Fruit fly (Drosophila melanogaster) whole organism, embryonic: ENCODE data around the gene cnir.
A peak's percentile ranks its signal among the peaks of the same experiment; 100 is the strongest.

ENCODE experiments used
- CG11456 ChIP-seq: fragments of 200-800 bp; sonication (Bioruptor generic); IDR thresholded peaks from 3 replicates; pipeline ENCODE4 v1.3.6; 2022; ENCODE audit warnings: missing biosample characterization, missing genetic modification characterization
- CG12236 ChIP-seq: fragments of 200-800 bp; sonication (Bioruptor generic); optimal IDR thresholded peaks from 2 replicates; lab custom pipeline; 2016; ENCODE audit warnings: missing biosample characterization, missing genetic modification characterization
- CG12942 ChIP-seq: fragments of 200-800 bp; sonication (Bioruptor generic); optimal IDR thresholded peaks from 3 replicates; lab custom pipeline; 2016; ENCODE audit warnings: missing biosample characterization, missing genetic modification characterization
- CG15514 ChIP-seq: fragments of 200-800 bp; sonication (Bioruptor generic); optimal IDR thresholded peaks from 3 replicates; lab custom pipeline; 2017; ENCODE audit warnings: missing biosample characterization, missing genetic modification characterization, mild to moderate bottlenecking, moderate library complexity, missing genetic modification reagents
- CG17568 ChIP-seq: fragments of 200-800 bp; sonication (Bioruptor generic); optimal IDR thresholded peaks from 2 replicates; lab custom pipeline; 2018; ENCODE audit warnings: missing biosample characterization, mild to moderate bottlenecking, missing genetic modification characterization, moderate library complexity
- CG18011 ChIP-seq: fragments of 200-800 bp; sonication (Bioruptor generic); optimal IDR thresholded peaks from 2 replicates; lab custom pipeline; 2017; ENCODE audit warnings: missing biosample characterization, missing genetic modification characterization, mild to moderate bottlenecking, moderate library complexity, missing genotype
- CG2712 ChIP-seq: fragments of 200-800 bp; optimal IDR thresholded peaks from 3 replicates; lab custom pipeline; 2019; ENCODE audit warnings: missing biosample characterization, mild to moderate bottlenecking, missing genetic modification characterization, moderate library complexity
- CG30403 ChIP-seq: fragments of 200-800 bp; sonication (Bioruptor generic); optimal IDR thresholded peaks from 3 replicates; lab custom pipeline; 2016; ENCODE audit warnings: missing biosample characterization, missing genetic modification characterization
- CG32767 ChIP-seq: fragments of 200-800 bp; sonication (Bioruptor generic); IDR thresholded peaks from 2 replicates; pipeline ENCODE4 v1.3.6; 2022; ENCODE audit warnings: missing biosample characterization, missing genetic modification characterization
- CG3847 ChIP-seq: fragments of 200-800 bp; sonication (Bioruptor generic); IDR thresholded peaks from 2 replicates; pipeline ENCODE4 v1.3.6; 2022; ENCODE audit warnings: missing biosample characterization, missing genetic modification characterization
- CG4360 ChIP-seq: fragments of 200-800 bp; sonication (Bioruptor generic); IDR thresholded peaks from 2 replicates; pipeline ENCODE4 v1.3.6; 2022; ENCODE audit warnings: missing biosample characterization, missing genetic modification characterization
- CG4424 ChIP-seq: fragments of 200-800 bp; sonication (Bioruptor generic); optimal IDR thresholded peaks from 3 replicates; lab custom pipeline; 2016; ENCODE audit warnings: missing biosample characterization, missing genetic modification characterization
- CG5245 ChIP-seq: fragments of 200-800 bp; sonication (Bioruptor generic); optimal IDR thresholded peaks from 3 replicates; lab custom pipeline; 2016; ENCODE audit warnings: missing biosample characterization, missing genetic modification characterization
- CG6765 ChIP-seq: fragments of 200-800 bp; sonication (Bioruptor generic); optimal IDR thresholded peaks from 3 replicates; lab custom pipeline; 2017; ENCODE audit warnings: missing biosample characterization, mild to moderate bottlenecking, missing genetic modification characterization
- CG6791 ChIP-seq: fragments of 200-800 bp; sonication (Bioruptor generic); IDR thresholded peaks from 3 replicates; pipeline ENCODE4 v1.3.6; 2022; ENCODE audit warnings: missing biosample characterization, missing genetic modification characterization; ENCODE audit not compliant: partially characterized antibody
- CG9437 ChIP-seq: fragments of 200-800 bp; sonication (Bioruptor generic); optimal IDR thresholded peaks from 2 replicates; lab custom pipeline; 2018; ENCODE audit warnings: missing biosample characterization, mild to moderate bottlenecking, missing genetic modification characterization
- CHES-1-like ChIP-seq: fragments of 200-800 bp; sonication (Bioruptor generic); optimal IDR thresholded peaks from 2 replicates; lab custom pipeline; 2016; ENCODE audit warnings: missing biosample characterization, missing genetic modification characterization
- Dbx ChIP-seq: fragments of 200-800 bp; sonication (Bioruptor generic); IDR thresholded peaks from 3 replicates; pipeline ENCODE4 v1.3.6; 2022; ENCODE audit warnings: missing biosample characterization, missing genetic modification characterization
- Deaf1 ChIP-seq: fragments of 200-800 bp; optimal IDR thresholded peaks from 3 replicates; lab custom pipeline; 2019; ENCODE audit warnings: missing biosample characterization, mild to moderate bottlenecking, missing genetic modification characterization, moderate library complexity
- Dfd ChIP-seq, 2 experiments: fragments of >200 bp; optimal IDR thresholded peaks; 2 replicates each; lab custom pipeline; 2017; ENCODE audit warnings: missing biosample characterization in 2 of 2, missing genetic modification characterization in 2 of 2
- HHEX ChIP-seq: fragments of 200-800 bp; sonication (Bioruptor generic); optimal IDR thresholded peaks from 3 replicates; lab custom pipeline; 2017; ENCODE audit warnings: missing biosample characterization, mild to moderate bottlenecking, missing genetic modification characterization, missing genetic modification reagents
- HLHmδ ChIP-seq: fragments of 200-800 bp; sonication (Bioruptor generic); optimal IDR thresholded peaks from 2 replicates; lab custom pipeline; 2018; ENCODE audit warnings: missing biosample characterization, mild to moderate bottlenecking, missing genetic modification characterization, moderate library complexity
- Jarid2 ChIP-seq: fragments of 200-800 bp; sonication (Bioruptor generic); optimal IDR thresholded peaks from 3 replicates; lab custom pipeline; 2017; ENCODE audit warnings: mild to moderate bottlenecking, missing biosample characterization, missing genetic modification reagents, missing genetic modification characterization
- Kr ChIP-seq: fragments of 200-800 bp; sonication (Bioruptor generic); optimal IDR thresholded peaks from 2 replicates; lab custom pipeline; 2017; ENCODE audit warnings: missing biosample characterization, mild to moderate bottlenecking, missing genetic modification characterization
- MBD-R2 ChIP-seq: fragments of 200-800 bp; sonication (Bioruptor generic); IDR thresholded peaks from 2 replicates; pipeline ENCODE4 v1.3.6; 2022; ENCODE audit warnings: missing biosample characterization, missing genetic modification characterization
- Max ChIP-seq: fragments of 200-800 bp; sonication (Bioruptor generic); optimal IDR thresholded peaks from 2 replicates; lab custom pipeline; 2016; ENCODE audit warnings: missing biosample characterization, mild to moderate bottlenecking, missing genetic modification characterization
- Meics ChIP-seq: fragments of 200-800 bp; sonication (Bioruptor generic); optimal IDR thresholded peaks from 2 replicates; lab custom pipeline; 2017; ENCODE audit warnings: missing biosample characterization, mild to moderate bottlenecking, missing genetic modification characterization
- Ravus ChIP-seq: fragments of 200-800 bp; sonication (Bioruptor generic); IDR thresholded peaks from 2 replicates; pipeline ENCODE4 v1.3.6; 2022; ENCODE audit warnings: missing biosample characterization, missing genetic modification characterization
- Scr ChIP-seq: fragments of 200-800 bp; sonication (Bioruptor generic); IDR thresholded peaks from 2 replicates; pipeline ENCODE4 v1.3.6; 2022; ENCODE audit warnings: missing biosample characterization, missing genetic modification characterization; ENCODE audit not compliant: partially characterized antibody
- Sox100B ChIP-seq: fragments of 200-800 bp; sonication (Bioruptor generic); optimal IDR thresholded peaks from 3 replicates; lab custom pipeline; 2018; ENCODE audit warnings: missing biosample characterization, mild to moderate bottlenecking, missing genetic modification characterization
- Sox102F ChIP-seq: fragments of 200-800 bp; sonication (Bioruptor generic); optimal IDR thresholded peaks from 2 replicates; lab custom pipeline; 2018; ENCODE audit warnings: missing biosample characterization, mild to moderate bottlenecking, missing genetic modification characterization, moderate library complexity
- bbx ChIP-seq: fragments of 200-800 bp; sonication (Bioruptor generic); IDR thresholded peaks from 2 replicates; pipeline ENCODE4 v1.3.6; 2022; ENCODE audit warnings: missing biosample characterization, missing genetic modification characterization; ENCODE audit not compliant: partially characterized antibody
- btn ChIP-seq: fragments of 200-800 bp; sonication (Bioruptor generic); optimal IDR thresholded peaks from 2 replicates; lab custom pipeline; 2016; ENCODE audit warnings: missing biosample characterization, missing genetic modification characterization
- crp ChIP-seq, 2 experiments: fragments of 200-800 bp; sonication (Bioruptor generic); optimal IDR thresholded peaks; 2 replicates in 1 of 2; 3 replicates in 1 of 2; lab custom pipeline; 2017; ENCODE audit warnings: missing biosample characterization in 2 of 2, missing genetic modification characterization in 2 of 2, mild to moderate bottlenecking in 1 of 2, moderate library complexity in 1 of 2
- fd3F ChIP-seq: fragments of 200-800 bp; sonication (Bioruptor generic); optimal IDR thresholded peaks from 2 replicates; lab custom pipeline; 2018; ENCODE audit warnings: missing biosample characterization, mild to moderate bottlenecking, missing genetic modification characterization, moderate library complexity
- grau ChIP-seq: fragments of 200-800 bp; optimal IDR thresholded peaks from 3 replicates; lab custom pipeline; 2019; ENCODE audit warnings: missing biosample characterization, mild to moderate bottlenecking, missing genetic modification characterization, moderate library complexity
- insv ChIP-seq, 2 experiments: fragments of 200-800 bp; sonication (Bioruptor generic); optimal IDR thresholded peaks; 3 replicates each; lab custom pipeline; 2016 to 2018; ENCODE audit warnings: missing biosample characterization in 2 of 2, missing genetic modification characterization in 2 of 2
- knrl ChIP-seq: fragments of 200-800 bp; sonication (Bioruptor generic); IDR thresholded peaks from 3 replicates; pipeline ENCODE4 v1.3.6; 2022; ENCODE audit warnings: missing biosample characterization, missing genetic modification characterization; ENCODE audit not compliant: partially characterized antibody
- lmd ChIP-seq: fragments of 200-800 bp; sonication (Bioruptor generic); IDR thresholded peaks from 2 replicates; pipeline ENCODE4 v1.3.6; 2022; ENCODE audit warnings: missing biosample characterization, missing genetic modification characterization
- nom ChIP-seq: fragments of 200-800 bp; sonication (Bioruptor generic); optimal IDR thresholded peaks from 2 replicates; lab custom pipeline; 2017; ENCODE audit warnings: missing biosample characterization, missing genetic modification characterization, mild to moderate bottlenecking, moderate library complexity, missing genetic modification reagents
- psq ChIP-seq: fragments of 200-800 bp; sonication (Bioruptor generic); optimal IDR thresholded peaks from 2 replicates; lab custom pipeline; 2017; ENCODE audit warnings: missing biosample characterization, missing genetic modification characterization
- ranshi ChIP-seq: fragments of 200-800 bp; sonication (Bioruptor generic); IDR thresholded peaks from 2 replicates; pipeline ENCODE4 v1.3.6; 2022; ENCODE audit warnings: missing biosample characterization, missing genetic modification characterization
- ro ChIP-seq: fragments of 200-800 bp; sonication (Bioruptor generic); IDR thresholded peaks from 2 replicates; pipeline ENCODE4 v1.3.6; 2022; ENCODE audit warnings: missing biosample characterization, missing genetic modification characterization
- salm ChIP-seq: fragments of 200-800 bp; sonication (Bioruptor generic); optimal IDR thresholded peaks from 2 replicates; lab custom pipeline; 2018; ENCODE audit warnings: missing biosample characterization, mild to moderate bottlenecking, missing genetic modification characterization
- scrt ChIP-seq: fragments of 200-800 bp; sonication (Bioruptor generic); optimal IDR thresholded peaks from 2 replicates; lab custom pipeline; 2018; ENCODE audit warnings: missing biosample characterization, mild to moderate bottlenecking, missing genetic modification characterization, moderate library complexity
- tll ChIP-seq, 2 experiments: fragments of 200-800 bp in 1 of 2; fragments of >200 bp in 1 of 2; sonication (Bioruptor generic) in 1 of 2; optimal IDR thresholded peaks; 2 replicates each; lab custom pipeline; 2017 to 2019; ENCODE audit warnings: missing biosample characterization in 2 of 2, missing genetic modification characterization in 2 of 2, mild to moderate bottlenecking in 1 of 2, moderate library complexity in 1 of 2
- unc-4 ChIP-seq: fragments of 200-800 bp; sonication (Bioruptor generic); IDR thresholded peaks from 2 replicates; pipeline ENCODE4 v1.3.6; 2022; ENCODE audit warnings: missing biosample characterization, missing genetic modification characterization; ENCODE audit not compliant: partially characterized antibody
- vnd ChIP-seq: fragments of 200-800 bp; sonication (Bioruptor generic); IDR thresholded peaks from 3 replicates; pipeline ENCODE4 v1.3.6; 2022; ENCODE audit warnings: missing biosample characterization, missing genetic modification characterization; ENCODE audit not compliant: partially characterized antibody
- yki ChIP-seq: fragments of >200 bp; optimal IDR thresholded peaks from 3 replicates; lab custom pipeline; 2018

The cnir gene

dm6 chr2L:3037153-3037579, 2.4 kb downstream of the cnir start, which contains the start of the genes CG17260 and SerRS (continued):
- TF ChIP-seq lmd (GFP tag; lab: Robert Waterston, UW) (peak; percentile 96), CG17568 (no peak), Max (GFP tag; lab: Kevin White, UChicago) (peak; percentile 97), Meics (peak; percentile 100), MBD-R2 (peak; percentile 98), btn (GFP tag; lab: Kevin White, UChicago) (peak; percentile 60), Scr (GFP tag; lab: Robert Waterston, UW) (peak; percentile 67), CG12236 (GFP tag; lab: Kevin White, UChicago) (peak; percentile 71), CG9437 (GFP tag; lab: Kevin White, UChicago) (peak; percentile 87), crp (GFP tag; optimal IDR thresholded peaks at IDR 0.05; lab: Kevin White, UChicago) (peak; percentile 76 to 96), bbx (GFP tag; lab: Robert Waterston, UW) (no peak), CG6765 (GFP tag; lab: Kevin White, UChicago) (peak; percentile 82), unc-4 (GFP tag; lab: Robert Waterston, UW) (peak; percentile 56), Sox100B (GFP tag; lab: Kevin White, UChicago) (no peak), insv (GFP tag; optimal IDR thresholded peaks at IDR 0.05; lab: Kevin White, UChicago) (peak in 1 of 2 experiments; percentile 78), Deaf1 (tag; lab: Kevin White, UChicago) (peak; percentile 81), Sox102F (GFP tag; lab: Kevin White, UChicago) (peak; percentile 93), CG3847 (peak; percentile 95), psq (GFP tag; lab: Kevin White, UChicago) (peak; percentile 90), salm (tag; lab: Kevin White, UChicago) (peak; percentile 76), Dbx (GFP tag; lab: Robert Waterston, UW) (peak; percentile 95), grau (tag; lab: Kevin White, UChicago) (peak; percentile 92), HLHmδ (GFP tag; lab: Kevin White, UChicago) (no peak), yki (lab: Kevin White, UChicago) (no peak), ranshi (peak; percentile 93), knrl (GFP tag; lab: Robert Waterston, UW) (peak; percentile 66), ro (GFP tag; lab: Robert Waterston, UW) (peak; percentile 77), CG4424 (GFP tag; lab: Kevin White, UChicago) (peak; percentile 95), CG6791 (GFP tag; lab: Robert Waterston, UW) (no peak), Kr (GFP tag; lab: Kevin White, UChicago) (no peak), scrt (peak; percentile 76), nom (peak; percentile 67), CG30403 (GFP tag; lab: Kevin White, UChicago) (peak; percentile 98), Jarid2 (GFP tag; lab: Kevin White, UChicago) (peak; percentile 61), tll (GFP tag; optimal IDR thresholded peaks at IDR 0.05; lab: Kevin White, UChicago) (peak; percentile 34 to 49), CHES-1-like (GFP tag; lab: Kevin White, UChicago) (peak; percentile 88), CG5245 (GFP tag; lab: Kevin White, UChicago) (peak; percentile 81), vnd (GFP tag; lab: Robert Waterston, UW) (peak; percentile 46; the same call in 1 of the 3 replicates), CG12942 (GFP tag; lab: Kevin White, UChicago) (peak; percentile 92), fd3F (GFP tag; lab: Kevin White, UChicago) (peak; percentile 92), CG2712 (peak; percentile 95), CG32767 (GFP tag; lab: Robert Waterston, UW) (peak; percentile 84; the same call in 1 of the 2 replicates), CG4360 (GFP tag; lab: Robert Waterston, UW) (no peak), CG15514 (GFP tag; lab: Kevin White, UChicago) (peak; percentile 88), Ravus (GFP tag; lab: Robert Waterston, UW) (peak; percentile 78), CG11456 (GFP tag; lab: Robert Waterston, UW) (peak; percentile 89), Dfd (GFP tag; optimal IDR thresholded peaks at IDR 0.05; lab: Kevin White, UChicago) (peak in 1 of 2 experiments; percentile 28), CG18011 (peak; percentile 84), HHEX (GFP tag; lab: Kevin White, UChicago) (peak; percentile 87)
